Worm (Caenorhabditis elegans): ENCODE data around the gene R08D7.4.

- TF ChIP-seq unc-62 (GFP tag; optimal IDR thresholded peaks at IDR 0.05) (no peak), ZK546.5 (tag; optimal IDR thresholded peaks at IDR 0.05) (no peak), elt-3 (tag; optimal IDR thresholded peaks at IDR 0.05) (no peak)
Observed at ce11 chrIII:9004658-9005057, 33.0 kb downstream of the R08D7.4 start.
